Fruit fly (Drosophila melanogaster) Kc167 (cell line): Measurements from ENCODE around the gene CG4960.

ENCODE experiments used
- h ChIP-seq: fragments of >200 bp; optimal IDR thresholded peaks from 3 replicates; lab custom pipeline; 2018; ENCODE audit warnings: missing external identifiers
- insv ChIP-seq: fragments of >200 bp; optimal IDR thresholded peaks from 3 replicates; lab custom pipeline; 2018; ENCODE audit warnings: missing external identifiers
- psq ChIP-seq: fragments of >200 bp; optimal IDR thresholded peaks from 2 replicates; lab custom pipeline; 2017; ENCODE audit warnings: missing external identifiers

DNA sequence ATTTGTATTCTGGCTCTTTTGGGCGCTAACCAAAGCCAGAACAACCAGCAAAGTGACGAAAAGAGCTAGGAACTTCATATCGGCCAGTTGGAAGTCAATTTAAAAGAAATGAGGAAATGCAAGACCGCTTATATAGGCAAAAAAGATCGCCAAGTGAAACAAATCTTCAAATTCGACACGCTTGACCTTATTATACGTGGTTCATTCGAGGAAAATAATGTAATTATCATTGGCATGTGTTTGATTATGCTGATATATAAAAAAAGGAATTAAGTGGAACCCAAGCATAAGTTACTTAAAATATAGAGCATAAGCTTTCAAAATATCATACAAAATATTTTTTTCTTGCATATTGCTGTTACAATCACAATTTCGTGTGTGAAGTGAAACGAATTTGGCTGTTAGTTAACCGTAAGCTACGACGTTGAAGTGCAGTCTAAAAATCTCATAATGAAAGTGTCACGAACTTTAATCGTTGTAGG lies 44.7 kb upstream of the CG4960 start, which contains the start of the genes Mst57Da and alpha4GT2:
- TF ChIP-seq psq, result no peak
- TF ChIP-seq h (lab: Kevin White, UChicago), result no peak
- no peak for TF ChIP-seq insv (lab: Kevin White, UChicago)
